Fruit fly (Drosophila melanogaster) whole organism, embryonic: ENCODE data around the gene spz3.
A peak's percentile ranks its signal among the peaks of the same experiment; 100 is the strongest.

Experiments
- BEAF-32 ChIP-seq: fragments of 200-800 bp; sonication (Bioruptor generic); optimal IDR thresholded peaks from 3 replicates; lab custom pipeline; 2017; ENCODE audit warnings: missing biosample characterization, missing genetic modification characterization, mild to moderate bottlenecking, moderate library complexity, missing genetic modification reagents
- CG10274 ChIP-seq: fragments of 200-800 bp; sonication (Bioruptor generic); optimal IDR thresholded peaks from 3 replicates; lab custom pipeline; 2017; ENCODE audit warnings: missing biosample characterization, mild to moderate bottlenecking, missing genetic modification characterization
- CG11504 ChIP-seq: fragments of 200-800 bp; sonication (Bioruptor generic); optimal IDR thresholded peaks from 3 replicates; lab custom pipeline; 2019; ENCODE audit warnings: missing biosample characterization, mild to moderate bottlenecking, missing genetic modification characterization, moderate library complexity
- CG11695 ChIP-seq: fragments of 200-800 bp; sonication (Bioruptor generic); IDR thresholded peaks from 3 replicates; pipeline ENCODE4 v1.3.6; 2022; ENCODE audit warnings: missing biosample characterization, missing genetic modification characterization
- CG14965 ChIP-seq: fragments of 200-800 bp; sonication (Bioruptor generic); optimal IDR thresholded peaks from 2 replicates; lab custom pipeline; 2016; ENCODE audit warnings: missing biosample characterization, missing genetic modification characterization, borderline replicate concordance
- CG15073 ChIP-seq: fragments of 200-800 bp; sonication (Bioruptor generic); optimal IDR thresholded peaks from 2 replicates; lab custom pipeline; 2016; ENCODE audit warnings: missing biosample characterization, missing genetic modification characterization
- CG1602 ChIP-seq: fragments of 200-800 bp; sonication (Bioruptor generic); optimal IDR thresholded peaks from 3 replicates; lab custom pipeline; 2016; ENCODE audit warnings: missing biosample characterization, missing genetic modification characterization
- CG16813 ChIP-seq: fragments of 200-800 bp; sonication (Bioruptor generic); IDR thresholded peaks from 3 replicates; pipeline ENCODE4 v1.3.6; 2022; ENCODE audit warnings: missing biosample characterization, missing genetic modification characterization; ENCODE audit not compliant: partially characterized antibody
- CG17385 ChIP-seq: fragments of 200-800 bp; sonication (Bioruptor generic); optimal IDR thresholded peaks from 3 replicates; lab custom pipeline; 2018; ENCODE audit warnings: missing biosample characterization, mild to moderate bottlenecking, missing genetic modification characterization
- CG2120 ChIP-seq: fragments of 200-800 bp; sonication (Bioruptor generic); optimal IDR thresholded peaks from 3 replicates; lab custom pipeline; 2016; ENCODE audit warnings: missing biosample characterization, missing genetic modification characterization
- CG2678 ChIP-seq: fragments of 200-800 bp; sonication (Bioruptor generic); optimal IDR thresholded peaks from 3 replicates; lab custom pipeline; 2019; ENCODE audit warnings: missing biosample characterization, mild to moderate bottlenecking, missing genetic modification characterization, moderate library complexity
- CG31224 ChIP-seq: fragments of 200-800 bp; sonication (Bioruptor generic); IDR thresholded peaks from 2 replicates; pipeline ENCODE4 v1.3.6; 2022; ENCODE audit warnings: missing biosample characterization, missing genetic modification characterization
- CG3847 ChIP-seq: fragments of 200-800 bp; sonication (Bioruptor generic); IDR thresholded peaks from 2 replicates; pipeline ENCODE4 v1.3.6; 2022; ENCODE audit warnings: missing biosample characterization, missing genetic modification characterization
- CG4404 ChIP-seq: fragments of 200-800 bp; sonication (Bioruptor generic); IDR thresholded peaks from 2 replicates; pipeline ENCODE4 v1.3.6; 2022; ENCODE audit warnings: missing biosample characterization, missing genetic modification characterization
- CG7786 ChIP-seq: fragments of 200-800 bp; sonication (Bioruptor generic); optimal IDR thresholded peaks from 2 replicates; lab custom pipeline; 2016; ENCODE audit warnings: missing biosample characterization, missing genetic modification characterization
- CG8290 ChIP-seq, 3 experiments: fragments of 200-800 bp; sonication (Bioruptor generic); optimal IDR thresholded peaks; 2 replicates each; lab custom pipeline; 2016 to 2019; ENCODE audit warnings: missing biosample characterization in 3 of 3, missing genetic modification characterization in 3 of 3, mild to moderate bottlenecking in 2 of 3, moderate library complexity in 1 of 3
- CG8765 ChIP-seq: fragments of 200-800 bp; sonication (Bioruptor generic); IDR thresholded peaks from 2 replicates; pipeline ENCODE4 v1.3.6; 2022; ENCODE audit warnings: missing biosample characterization, missing genetic modification characterization
- CG9797 ChIP-seq: fragments of 200-800 bp; sonication (Bioruptor generic); optimal IDR thresholded peaks from 3 replicates; lab custom pipeline; 2018; ENCODE audit warnings: missing biosample characterization, mild to moderate bottlenecking, missing genetic modification characterization
- Dref ChIP-seq: fragments of 200-800 bp; sonication (Bioruptor generic); IDR thresholded peaks from 2 replicates; pipeline ENCODE4 v1.3.6; 2022; ENCODE audit warnings: missing biosample characterization, missing genetic modification characterization
- E2f2 ChIP-seq: fragments of 200-800 bp; sonication (Bioruptor generic); IDR thresholded peaks from 2 replicates; pipeline ENCODE4 v1.3.6; 2022; ENCODE audit warnings: missing biosample characterization, missing genetic modification characterization
- ERR ChIP-seq: fragments of 200-800 bp; sonication (Bioruptor generic); optimal IDR thresholded peaks from 2 replicates; lab custom pipeline; 2016; ENCODE audit warnings: missing biosample characterization, missing genetic modification characterization
- Ets97D ChIP-seq: fragments of 200-800 bp; sonication (Bioruptor generic); optimal IDR thresholded peaks from 3 replicates; lab custom pipeline; 2016; ENCODE audit warnings: missing biosample characterization, missing genetic modification characterization
- Neu2 ChIP-seq: fragments of 200-800 bp; sonication (Bioruptor generic); optimal IDR thresholded peaks from 3 replicates; lab custom pipeline; 2016; ENCODE audit warnings: missing biosample characterization, missing genetic modification characterization, borderline replicate concordance
- Nf-YA ChIP-seq: fragments of 200-800 bp; sonication (Bioruptor generic); IDR thresholded peaks from 2 replicates; pipeline ENCODE4 v1.3.6; 2022; ENCODE audit warnings: missing biosample characterization, missing genetic modification characterization
- Optix ChIP-seq: fragments of 200-800 bp; sonication (Bioruptor generic); IDR thresholded peaks from 3 replicates; pipeline ENCODE4 v1.3.6; 2022; ENCODE audit warnings: missing biosample characterization, missing genetic modification characterization
- Poxn ChIP-seq: fragments of 200-800 bp; sonication (Bioruptor generic); IDR thresholded peaks from 2 replicates; pipeline ENCODE4 v1.3.6; 2022; ENCODE audit warnings: missing biosample characterization, missing genetic modification characterization
- Rx ChIP-seq: fragments of 200-800 bp; sonication (Bioruptor generic); IDR thresholded peaks from 2 replicates; pipeline ENCODE4 v1.3.6; 2022; ENCODE audit warnings: missing biosample characterization, missing genetic modification characterization
- Taf1 ChIP-seq: fragments of 200-800 bp; sonication (Bioruptor generic); IDR thresholded peaks from 2 replicates; pipeline ENCODE4 v1.3.6; 2022; ENCODE audit warnings: missing biosample characterization, missing genetic modification characterization
- bigmax ChIP-seq: fragments of 200-800 bp; sonication (Bioruptor generic); optimal IDR thresholded peaks from 2 replicates; lab custom pipeline; 2018; ENCODE audit warnings: missing biosample characterization, mild to moderate bottlenecking, missing genetic modification characterization
- cas ChIP-seq: fragments of 200-800 bp; sonication (Bioruptor generic); IDR thresholded peaks from 2 replicates; pipeline ENCODE4 v1.3.6; 2022; ENCODE audit warnings: missing biosample characterization, missing genetic modification characterization
- chm ChIP-seq: fragments of 200-800 bp; sonication (Bioruptor generic); IDR thresholded peaks from 2 replicates; pipeline ENCODE4 v1.3.6; 2022; ENCODE audit warnings: missing biosample characterization, missing genetic modification characterization
- ci ChIP-seq: fragments of 200-800 bp; sonication (Bioruptor generic); IDR thresholded peaks from 3 replicates; pipeline ENCODE4 v1.3.6; 2022; ENCODE audit warnings: missing biosample characterization, missing genetic modification characterization
- dysf ChIP-seq: fragments of 200-800 bp; sonication (Bioruptor generic); IDR thresholded peaks from 3 replicates; pipeline ENCODE4 v1.3.6; 2022; ENCODE audit warnings: missing biosample characterization, missing genetic modification characterization
- esg ChIP-seq: fragments of 200-800 bp; sonication (Bioruptor generic); conservative IDR thresholded peaks from 2 replicates; pipeline ENCODE4 v1.3.6; 2022; ENCODE audit warnings: missing biosample characterization, missing genetic modification characterization
- fd3F ChIP-seq: fragments of 200-800 bp; sonication (Bioruptor generic); optimal IDR thresholded peaks from 2 replicates; lab custom pipeline; 2018; ENCODE audit warnings: missing biosample characterization, mild to moderate bottlenecking, missing genetic modification characterization, moderate library complexity
- ftz-f1 ChIP-seq: fragments of 200-800 bp; sonication (Bioruptor generic); optimal IDR thresholded peaks from 2 replicates; lab custom pipeline; 2016; ENCODE audit warnings: missing biosample characterization, missing genetic modification characterization
- grau ChIP-seq: fragments of 200-800 bp; optimal IDR thresholded peaks from 3 replicates; lab custom pipeline; 2019; ENCODE audit warnings: missing biosample characterization, mild to moderate bottlenecking, missing genetic modification characterization, moderate library complexity
- hbn ChIP-seq: fragments of 200-800 bp; sonication (Bioruptor generic); IDR thresholded peaks from 2 replicates; pipeline ENCODE4 v1.3.6; 2022; ENCODE audit warnings: missing biosample characterization, missing genetic modification characterization; ENCODE audit not compliant: partially characterized antibody
- luna ChIP-seq: fragments of 200-800 bp; sonication (Bioruptor generic); optimal IDR thresholded peaks from 2 replicates; lab custom pipeline; 2016; ENCODE audit warnings: missing biosample characterization, missing genetic modification characterization
- maf-S ChIP-seq: fragments of 200-800 bp; sonication (Bioruptor generic); optimal IDR thresholded peaks from 2 replicates; lab custom pipeline; 2016; ENCODE audit warnings: missing biosample characterization, missing genetic modification characterization
- nom ChIP-seq: fragments of 200-800 bp; sonication (Bioruptor generic); optimal IDR thresholded peaks from 2 replicates; lab custom pipeline; 2017; ENCODE audit warnings: missing biosample characterization, missing genetic modification characterization, mild to moderate bottlenecking, moderate library complexity, missing genetic modification reagents
- otp ChIP-seq: fragments of 200-800 bp; sonication (Bioruptor generic); IDR thresholded peaks from 3 replicates; pipeline ENCODE4, ENCODE4 v1.3.6; 2022; ENCODE audit warnings: missing biosample characterization, missing genetic modification characterization
- pho ChIP-seq: fragments of 200-800 bp; sonication (Bioruptor generic); optimal IDR thresholded peaks from 2 replicates; lab custom pipeline; 2016; ENCODE audit warnings: missing biosample characterization, missing genetic modification characterization
- ranshi ChIP-seq: fragments of 200-800 bp; sonication (Bioruptor generic); IDR thresholded peaks from 2 replicates; pipeline ENCODE4 v1.3.6; 2022; ENCODE audit warnings: missing biosample characterization, missing genetic modification characterization
- seq ChIP-seq: fragments of 200-800 bp; sonication (Bioruptor generic); IDR thresholded peaks from 2 replicates; pipeline ENCODE4 v1.3.6; 2022; ENCODE audit warnings: missing biosample characterization, missing genetic modification characterization
- sim ChIP-seq: fragments of 200-800 bp; sonication (Bioruptor generic); IDR thresholded peaks from 2 replicates; pipeline ENCODE4 v1.3.6; 2022; ENCODE audit warnings: missing biosample characterization, missing genetic modification characterization
- slbo ChIP-seq: fragments of 200-800 bp; sonication (Bioruptor generic); IDR thresholded peaks from 2 replicates; pipeline ENCODE4 v1.3.6; 2022; ENCODE audit warnings: missing biosample characterization, missing genetic modification characterization
- sqz ChIP-seq: fragments of 200-800 bp; sonication (Bioruptor generic); optimal IDR thresholded peaks from 3 replicates; lab custom pipeline; 2018; ENCODE audit warnings: missing biosample characterization, mild to moderate bottlenecking, missing genetic modification characterization
- tin ChIP-seq: fragments of 200-800 bp; sonication (Bioruptor generic); optimal IDR thresholded peaks from 3 replicates; lab custom pipeline; 2016; ENCODE audit warnings: missing biosample characterization, missing genetic modification characterization
- tna ChIP-seq: fragments of 200-800 bp; sonication (Bioruptor generic); IDR thresholded peaks from 2 replicates; pipeline ENCODE4 v1.3.6; 2022; ENCODE audit warnings: missing biosample characterization, missing genetic modification characterization; ENCODE audit not compliant: partially characterized antibody
- toy ChIP-seq: fragments of 200-800 bp; sonication (Bioruptor generic); IDR thresholded peaks from 2 replicates; pipeline ENCODE4 v1.3.6; 2022; ENCODE audit warnings: missing biosample characterization, missing genetic modification characterization

spz3 gene

DNA sequence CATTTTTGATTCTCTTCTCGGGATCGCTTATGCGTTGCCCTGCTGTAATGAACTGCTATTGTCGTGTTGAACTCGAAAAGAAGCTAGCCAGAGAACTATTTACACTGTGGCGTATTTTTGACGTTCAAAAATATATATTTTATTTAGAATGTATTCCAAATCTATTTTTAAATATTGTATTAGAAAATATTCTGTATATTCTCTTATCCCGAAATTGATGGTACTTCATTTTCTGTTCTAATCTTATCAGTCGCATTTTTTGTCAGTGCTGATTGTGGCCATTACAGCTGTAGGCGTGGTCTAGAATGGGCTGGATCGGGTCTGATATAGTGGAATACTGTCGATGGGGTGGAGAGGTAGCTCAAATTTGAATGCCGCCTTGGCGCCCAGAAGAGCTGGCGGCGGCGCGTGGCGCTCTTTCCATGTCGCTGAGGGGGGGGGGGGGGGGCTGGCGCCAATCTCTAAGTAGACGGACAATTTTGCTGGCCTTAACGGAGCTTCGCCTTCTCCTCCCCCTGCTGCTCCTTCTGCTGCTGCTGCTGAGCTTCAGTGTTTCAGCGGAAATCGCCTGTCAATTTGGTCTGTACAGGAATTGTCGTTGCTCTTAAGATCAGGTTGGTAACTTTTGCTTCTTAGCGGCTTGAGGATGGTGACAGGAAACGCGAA is 44.4 kb upstream of the spz3 start:
- TF ChIP-seq dysf (GFP tag; lab: Robert Waterston, UW) (no peak), maf-S (no peak), Rx (GFP tag; lab: Robert Waterston, UW) (no peak), CG10274 (GFP tag; lab: Kevin White, UChicago) (no peak), esg (GFP tag; lab: Robert Waterston, UW) (no peak), luna (GFP tag; lab: Kevin White, UChicago) (no peak), chm (no peak), Neu2 (no peak), CG11504 (tag; lab: Kevin White, UChicago) (peak; percentile 12), E2f2 (GFP tag; lab: Robert Waterston, UW) (no peak), hbn (GFP tag; lab: Robert Waterston, UW) (no peak), CG31224 (GFP tag; lab: Robert Waterston, UW) (no peak), BEAF-32 (GFP tag; lab: Kevin White, UChicago) (no peak), CG16813 (GFP tag; lab: Robert Waterston, UW) (no peak), CG9797 (GFP tag; lab: Kevin White, UChicago) (no peak), grau (tag; lab: Kevin White, UChicago) (peak; percentile 19), pho (no peak), ftz-f1 (GFP tag; lab: Kevin White, UChicago) (no peak), CG14965 (GFP tag; lab: Kevin White, UChicago) (no peak), sqz (GFP tag; lab: Kevin White, UChicago) (no peak), CG3847 (0 out of 2 replicates have a peak, but pooled peaks have one; percentile 8), Ets97D (GFP tag; lab: Kevin White, UChicago) (no peak), CG8290 (GFP tag; optimal IDR thresholded peaks at IDR 0.05; lab: Kevin White, UChicago) (no peak), CG8290 (tag; optimal IDR thresholded peaks at IDR 0.05; lab: Kevin White, UChicago) (no peak), ci (GFP tag; lab: Robert Waterston, UW) (0 out of 3 replicates have a peak, but pooled peaks have one; percentile 18), toy (no peak), CG2120 (GFP tag; lab: Kevin White, UChicago) (peak; percentile 11), Dref (no peak), CG4404 (GFP tag; lab: Robert Waterston, UW) (no peak), Optix (GFP tag; lab: Robert Waterston, UW) (no peak), cas (GFP tag; lab: Robert Waterston, UW) (no peak), CG1602 (GFP tag; lab: Kevin White, UChicago) (no peak), CG7786 (no peak), seq (GFP tag; lab: Robert Waterston, UW) (no peak), slbo (peak; percentile 31; the same call in 1 of the 2 replicates), tin (GFP tag; lab: Kevin White, UChicago) (no peak), bigmax (GFP tag; lab: Kevin White, UChicago) (no peak), Poxn (GFP tag; lab: Robert Waterston, UW) (no peak), CG2678 (tag; lab: Kevin White, UChicago) (peak; percentile 8), fd3F (GFP tag; lab: Kevin White, UChicago) (no peak), otp (GFP tag; lab: Robert Waterston, UW) (no peak), ranshi (no peak), CG11695 (GFP tag; lab: Robert Waterston, UW) (no peak), CG17385 (GFP tag; lab: Kevin White, UChicago) (no peak), Nf-YA (GFP tag; lab: Robert Waterston, UW) (no peak), sim (GFP tag; lab: Robert Waterston, UW) (no peak), CG15073 (GFP tag; lab: Kevin White, UChicago) (no peak), CG8765 (GFP tag; lab: Robert Waterston, UW) (no peak), nom (GFP tag; lab: Kevin White, UChicago) (no peak), tna (0 out of 2 replicates have a peak, but pooled peaks have one; percentile 0), Taf1 (no peak), ERR (GFP tag; lab: Kevin White, UChicago) (no peak)
